Worm (Caenorhabditis elegans): ENCODE data around the gene acaa-2.

Gene acaa-2

DNA sequence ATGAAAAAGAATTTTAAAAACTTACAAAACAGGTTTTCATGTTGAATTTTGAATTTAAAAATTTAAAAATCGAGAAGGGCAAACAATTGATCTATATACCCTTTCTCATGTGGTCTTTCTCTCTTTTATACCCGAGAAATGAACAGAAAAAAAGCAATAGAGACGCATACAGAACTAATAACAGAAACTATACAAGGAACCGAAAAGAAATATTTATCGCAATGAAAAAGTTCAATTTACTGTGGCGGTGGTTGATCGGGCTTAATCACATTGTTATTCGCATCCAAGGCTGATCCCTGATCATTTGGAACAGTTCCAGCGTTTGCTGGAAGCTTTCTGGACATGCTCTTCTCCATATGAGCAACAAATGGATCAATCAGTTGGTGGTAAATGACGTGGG lies 33.5 kb downstream of the acaa-2 start, which contains the start of gene T03F6.10:
Gene T03F6.10, minus strand, starts transcription at position 101 of the 400 bp plus-strand sequence.
- no peak for TF ChIP-seq unc-62 (GFP tag; optimal IDR thresholded peaks at IDR 0.05)

- no peak for TF ChIP-seq unc-62 (GFP tag; optimal IDR thresholded peaks at IDR 0.05)
Observed at ce11 chrIII:13380196-13380595, 35.5 kb downstream of the acaa-2 start, which contains the start of gene T03F6.6. TSS of gene T03F6.6 (minus strand) at chrIII:13380296.

DNA sequence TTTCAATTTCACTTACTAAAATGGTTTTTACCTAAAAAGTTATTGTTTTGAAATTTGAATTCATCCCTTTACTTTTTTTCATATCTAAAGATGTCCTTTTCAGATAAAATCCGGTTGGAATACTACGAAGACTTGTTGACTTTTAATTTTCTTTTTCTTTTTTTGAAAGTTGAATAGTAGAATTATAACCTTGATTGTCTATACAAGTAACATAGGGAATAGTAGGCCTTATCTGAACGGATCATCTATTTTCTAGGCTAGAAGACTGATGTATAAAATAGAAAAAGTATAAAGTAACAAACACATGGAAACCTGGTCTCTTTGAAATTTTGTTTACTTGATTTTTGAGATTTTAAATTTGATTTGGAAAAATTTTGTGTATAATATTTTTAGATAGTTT lies 36.1 kb downstream of the acaa-2 start:
- TF ChIP-seq unc-62 (GFP tag; optimal IDR thresholded peaks at IDR 0.05) = no peak

DNA sequence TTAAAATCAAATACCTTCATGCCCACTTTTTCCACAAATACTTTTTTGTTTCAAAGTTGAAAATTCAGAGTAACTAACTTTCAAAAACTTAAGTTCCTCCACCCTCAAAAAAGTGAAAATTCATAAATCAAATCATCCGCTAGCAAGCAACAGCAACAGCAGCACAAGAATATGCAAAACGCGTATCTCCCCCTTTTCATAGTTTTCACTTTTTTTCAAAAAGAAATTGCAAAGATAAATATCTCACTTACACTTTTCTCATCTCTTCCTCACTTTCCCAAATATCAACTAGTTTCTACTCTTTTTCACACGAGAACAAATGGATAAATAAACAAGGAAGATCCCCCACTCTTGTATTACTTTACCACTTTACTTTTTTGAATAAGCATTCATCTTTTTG lies 36.9 kb downstream of the acaa-2 start:
- TF ChIP-seq unc-62 (GFP tag; optimal IDR thresholded peaks at IDR 0.05) = no peak

DNA sequence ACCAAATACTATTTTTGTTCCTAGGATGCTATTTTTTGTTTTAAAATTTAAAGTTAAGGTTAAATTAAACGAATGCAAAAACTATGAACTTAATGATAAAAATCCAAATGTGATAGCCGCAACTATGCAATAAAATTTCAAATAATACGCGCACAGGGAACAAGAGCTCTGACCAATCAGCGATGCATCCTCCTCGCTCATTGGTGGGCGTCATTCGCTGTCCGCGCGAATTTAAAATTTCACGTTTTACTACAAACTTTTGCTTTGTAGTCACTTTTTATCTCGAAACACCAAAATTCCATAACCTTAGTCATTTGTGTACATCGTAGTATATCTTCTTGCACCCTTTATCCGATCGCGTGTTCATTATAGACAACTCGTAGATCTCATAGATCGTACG lies 38.4 kb downstream of the acaa-2 start:
- TF ChIP-seq unc-62 (GFP tag; optimal IDR thresholded peaks at IDR 0.05) = no peak

DNA sequence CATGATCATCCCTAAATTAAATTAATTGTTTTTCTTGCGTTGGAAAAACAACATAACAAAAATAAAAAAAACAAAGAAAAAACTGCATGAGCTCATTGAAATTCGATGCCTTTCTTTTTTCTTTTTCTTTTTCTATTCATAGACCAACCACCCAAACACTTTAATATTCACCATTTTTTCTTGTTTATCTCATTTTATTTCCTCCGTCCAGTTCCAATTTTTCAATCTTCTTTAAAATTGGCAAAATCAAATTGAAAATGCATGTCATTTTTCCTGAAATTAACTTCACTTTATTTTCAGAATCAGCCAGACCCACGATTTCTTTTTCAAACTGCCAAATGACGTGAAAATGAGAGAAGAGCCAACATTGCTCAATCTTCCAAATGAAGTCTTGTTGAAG lies 41.1 kb downstream of the acaa-2 start, which contains the start of gene T03F6.4:
Gene T03F6.4, plus strand, starts transcription at position 301 of the 400 bp plus-strand sequence.
- TF ChIP-seq unc-62 (GFP tag; optimal IDR thresholded peaks at IDR 0.05) = no peak

ce11 chrIII:13388621-13389020 lies 43.9 kb downstream of the acaa-2 start:
- no peak for TF ChIP-seq unc-62 (GFP tag; optimal IDR thresholded peaks at IDR 0.05)

ce11 chrIII:13389078-13389477 lies 44.3 kb downstream of the acaa-2 start, which contains the start of gene T03F6.3:
TSS of gene T03F6.3 (plus strand) at chrIII:13389395.
- TF ChIP-seq unc-62 (GFP tag; optimal IDR thresholded peaks at IDR 0.05) = no peak

DNA sequence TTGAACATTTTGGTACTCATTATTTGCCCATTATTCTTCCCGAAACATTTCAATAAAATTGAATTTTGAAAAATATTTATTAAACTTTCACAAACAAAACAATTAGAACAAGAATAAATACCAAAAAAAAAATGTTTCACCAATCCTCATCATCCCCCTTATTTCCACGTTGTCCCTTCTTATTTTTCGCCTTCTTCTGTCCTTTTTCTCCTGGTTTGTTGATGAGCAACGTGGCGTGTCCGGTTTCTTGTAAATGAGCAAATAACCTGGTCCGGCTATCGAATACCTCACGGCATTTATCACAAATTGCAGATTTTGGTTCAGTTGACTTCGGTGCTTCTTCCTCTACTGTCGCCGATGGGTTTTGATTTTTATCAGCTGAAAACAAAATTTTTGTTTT lies 46.1 kb downstream of the acaa-2 start:
- no peak for TF ChIP-seq unc-62 (GFP tag; optimal IDR thresholded peaks at IDR 0.05)

- no peak for TF ChIP-seq unc-62 (GFP tag; optimal IDR thresholded peaks at IDR 0.05)
Observed at ce11 chrIII:13393239-13393638, 48.5 kb downstream of the acaa-2 start, which contains the start of gene dnj-17. TSS of gene dnj-17 (minus strand) at chrIII:13393339.

DNA sequence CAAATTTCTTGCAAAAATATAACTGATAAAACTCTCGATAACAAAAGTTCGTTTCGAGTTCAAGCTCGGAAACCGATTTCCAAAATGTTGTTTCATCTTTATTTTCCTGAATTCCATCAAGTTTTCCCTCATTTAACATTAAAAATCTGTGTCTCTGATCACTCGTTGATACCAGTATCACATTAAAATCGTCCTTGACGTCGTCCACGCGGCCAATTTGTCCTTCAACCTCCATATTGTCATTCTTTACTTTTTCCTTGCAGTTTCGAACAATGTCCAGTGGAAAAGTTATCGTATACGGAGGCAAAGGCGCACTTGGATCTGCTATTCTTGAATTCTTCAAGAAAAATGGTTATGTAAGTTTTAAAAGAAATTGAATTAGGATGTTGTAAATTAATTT lies 48.9 kb downstream of the acaa-2 start, which contains the start of gene qdpr-1:
Gene qdpr-1, plus strand, starts transcription at position 264 of the 400 bp plus-strand sequence.
- TF ChIP-seq unc-62 (GFP tag; optimal IDR thresholded peaks at IDR 0.05) = no peak

ce11 chrIII:13395262-13395661 lies 50.5 kb downstream of the acaa-2 start, which contains the start of gene F11F1.1:
TSS of gene F11F1.1 (plus strand) at chrIII:13395562.
- TF ChIP-seq unc-62 (GFP tag; optimal IDR thresholded peaks at IDR 0.05) = no peak

All from whole organism, dauer.